Fruit fly (Drosophila melanogaster) Kc167 (cell line): ENCODE results near the gene CG4066.

Experiments
- Myc ChIP-seq: fragments of >200 bp; optimal IDR thresholded peaks from 2 replicates; lab custom pipeline; 2017; ENCODE audit warnings: missing external identifiers
- Sin3A ChIP-seq: fragments of >200 bp; optimal IDR thresholded peaks from 2 replicates; lab custom pipeline; 2018; ENCODE audit warnings: missing external identifiers
- h ChIP-seq: fragments of >200 bp; optimal IDR thresholded peaks from 3 replicates; lab custom pipeline; 2018; ENCODE audit warnings: missing external identifiers
- insv ChIP-seq: fragments of >200 bp; optimal IDR thresholded peaks from 3 replicates; lab custom pipeline; 2018; ENCODE audit warnings: missing external identifiers
- psq ChIP-seq: fragments of >200 bp; optimal IDR thresholded peaks from 2 replicates; lab custom pipeline; 2017; ENCODE audit warnings: missing external identifiers
- ttk ChIP-seq: sonication (Bioruptor generic); optimal IDR thresholded peaks from 2 replicates; lab custom pipeline; 2017; ENCODE audit warnings: missing external identifiers

- TF ChIP-seq ttk (lab: Kevin White, UChicago) (no peak), psq (no peak), h (no peak), Sin3A (lab: Kevin White, UChicago) (no peak), Myc (lab: Kevin White, UChicago) (no peak), insv (lab: Kevin White, UChicago) (no peak)
These were observed 36.5 kb downstream of the CG4066 start for dm6 chr3R:12347659-12348058.
